Worm (Caenorhabditis elegans) whole organism, young adult: Measurements from ENCODE around the gene nmur-2.

ENCODE experiments used
- F10E7.11 ChIP-seq: sonication (generic microtip); optimal IDR thresholded peaks from 2 replicates; lab custom pipeline; 2017; ENCODE audit warnings: mild to moderate bottlenecking, missing genetic modification characterization, moderate library complexity, missing compliant biosample characterization
- F33H1.4 ChIP-seq: fragments of 200-800 bp; sonication (Bioruptor generic); IDR thresholded peaks from 2 replicates; pipeline ENCODE4 v1.3.6; 2022; ENCODE audit warnings: missing genetic modification reagents, missing genetic modification characterization, missing compliant biosample characterization
- F52B5.7 ChIP-seq: sonication (generic microtip); optimal IDR thresholded peaks from 2 replicates; lab custom pipeline; 2016; ENCODE audit warnings: mild to moderate bottlenecking, missing genetic modification characterization, missing compliant biosample characterization
- F55B11.4 ChIP-seq: sonication (generic microtip); optimal IDR thresholded peaks from 2 replicates; lab custom pipeline; 2016; ENCODE audit warnings: missing compliant biosample characterization, missing genetic modification characterization, borderline replicate concordance; ENCODE audit not compliant: insufficient read depth
- K11D2.4 ChIP-seq: fragments of 200-800 bp; sonication (Bioruptor generic); IDR thresholded peaks from 2 replicates; pipeline ENCODE4 v1.3.6; 2022; ENCODE audit warnings: missing genetic modification reagents, missing genetic modification characterization, missing compliant biosample characterization
- akir-1 ChIP-seq: fragments of 200-800 bp; sonication (Bioruptor generic); optimal IDR thresholded peaks from 2 replicates; lab custom pipeline; 2018; ENCODE audit warnings: mild to moderate bottlenecking, missing genetic modification characterization, moderate library complexity, missing compliant biosample characterization
- aptf-2 ChIP-seq: fragments of 200-800 bp; sonication (Bioruptor generic); conservative IDR thresholded peaks from 2 replicates; pipeline ENCODE4 v1.3.6; 2022; ENCODE audit warnings: missing genetic modification reagents, missing genetic modification characterization, missing compliant biosample characterization
- attf-5 ChIP-seq: fragments of 200-800 bp; sonication (Bioruptor generic); optimal IDR thresholded peaks from 2 replicates; lab custom pipeline; 2018; ENCODE audit warnings: mild to moderate bottlenecking, missing genetic modification characterization, missing compliant biosample characterization
- attf-6 ChIP-seq: fragments of 200-800 bp; sonication (Bioruptor generic); IDR thresholded peaks from 2 replicates; pipeline ENCODE4 v1.3.6; 2022; ENCODE audit warnings: missing genetic modification reagents, missing genetic modification characterization, missing compliant biosample characterization
- ccch-3 ChIP-seq: fragments of 200-800 bp; sonication (Bioruptor generic); optimal IDR thresholded peaks from 2 replicates; lab custom pipeline; 2018; ENCODE audit warnings: mild to moderate bottlenecking, missing genetic modification characterization, missing compliant biosample characterization
- cebp-1 ChIP-seq, 2 experiments: fragments of 200-800 bp in 1 of 2; sonication (Bioruptor generic) in 1 of 2; sonication (generic microtip) in 1 of 2; IDR thresholded peaks in 1 of 2; optimal IDR thresholded peaks in 1 of 2; 2 replicates each; pipeline versions ENCODE4 v1.3.6 to Lab custom; 2017 to 2022; ENCODE audit warnings: missing compliant biosample characterization in 2 of 2, missing genetic modification characterization in 2 of 2, mild to moderate bottlenecking in 1 of 2, missing genetic modification reagents in 1 of 2, moderate library complexity in 1 of 2
- ceh-27 ChIP-seq: fragments of 200-800 bp; sonication (Bioruptor generic); optimal IDR thresholded peaks from 2 replicates; lab custom pipeline; 2018; ENCODE audit warnings: mild to moderate bottlenecking, missing genetic modification characterization, moderate library complexity, missing compliant biosample characterization
- ceh-79 ChIP-seq: sonication (generic microtip); optimal IDR thresholded peaks from 2 replicates; lab custom pipeline; 2017; ENCODE audit warnings: mild to moderate bottlenecking, missing genetic modification characterization, missing compliant biosample characterization
- dox-1 ChIP-seq: fragments of 200-800 bp; sonication (Bioruptor generic); IDR thresholded peaks from 2 replicates; pipeline ENCODE4 v1.3.6; 2022; ENCODE audit warnings: missing genetic modification reagents, missing genetic modification characterization, missing compliant biosample characterization
- dpl-1 ChIP-seq: fragments of 150-350 bp; optimal IDR thresholded peaks from 2 replicates; lab custom pipeline; 2014; ENCODE audit warnings: missing biosample characterization, missing genetic modification reagents, missing genetic modification characterization
- ekl-4 ChIP-seq: fragments of 200-800 bp; sonication (Bioruptor generic); IDR thresholded peaks from 2 replicates; pipeline ENCODE4 v1.3.6; 2022; ENCODE audit warnings: missing genetic modification reagents, missing genetic modification characterization, missing compliant biosample characterization
- fkh-3 ChIP-seq: sonication (generic microtip); optimal IDR thresholded peaks from 2 replicates; lab custom pipeline; 2016; ENCODE audit warnings: mild to moderate bottlenecking, missing genetic modification characterization, missing compliant biosample characterization
- hlh-12 ChIP-seq: sonication (generic microtip); optimal IDR thresholded peaks from 2 replicates; lab custom pipeline; 2016; ENCODE audit warnings: missing genetic modification characterization, missing compliant biosample characterization
- hmg-1.2 ChIP-seq: fragments of 200-800 bp; sonication (Bioruptor generic); IDR thresholded peaks from 2 replicates; pipeline ENCODE4 v1.3.6; 2022; ENCODE audit warnings: missing genetic modification reagents, missing genetic modification characterization, missing compliant biosample characterization
- hmg-20 ChIP-seq: fragments of 200-800 bp; sonication (Bioruptor generic); IDR thresholded peaks from 2 replicates; pipeline ENCODE4 v1.3.6; 2022; ENCODE audit warnings: missing genetic modification reagents, missing genetic modification characterization, missing compliant biosample characterization
- hsf-1 ChIP-seq: fragments of 200-800 bp; sonication (Bioruptor generic); IDR thresholded peaks from 2 replicates; pipeline ENCODE4 v1.3.6; 2022; ENCODE audit warnings: missing genetic modification reagents, missing genetic modification characterization, missing compliant biosample characterization
- lag-1 ChIP-seq: fragments of 200-800 bp; sonication (Bioruptor generic); IDR thresholded peaks from 2 replicates; pipeline ENCODE4 v1.3.6; 2022; ENCODE audit warnings: missing genetic modification reagents, missing genetic modification characterization, missing compliant biosample characterization
- lin-26 ChIP-seq: fragments of 200-800 bp; sonication (Bioruptor generic); IDR thresholded peaks from 2 replicates; pipeline ENCODE4 v1.3.6; 2022; ENCODE audit warnings: missing genetic modification reagents, missing genetic modification characterization, missing compliant biosample characterization
- lin-40 ChIP-seq: sonication (generic microtip); optimal IDR thresholded peaks from 2 replicates; lab custom pipeline; 2016; ENCODE audit warnings: missing genetic modification characterization, mild to moderate bottlenecking, missing compliant biosample characterization, missing genotype, missing genetic modification reagents
- madf-6 ChIP-seq: fragments of 200-800 bp; sonication (Bioruptor generic); IDR thresholded peaks from 2 replicates; pipeline ENCODE4 v1.3.6; 2022; ENCODE audit warnings: missing genetic modification reagents, missing genetic modification characterization, missing compliant biosample characterization
- madf-8 ChIP-seq: fragments of 200-800 bp; sonication (Bioruptor generic); conservative IDR thresholded peaks from 2 replicates; pipeline ENCODE4 v1.3.6; 2022; ENCODE audit warnings: missing genetic modification reagents, missing genetic modification characterization, missing compliant biosample characterization
- mcd-1 ChIP-seq: fragments of 200-800 bp; sonication (Bioruptor generic); IDR thresholded peaks from 2 replicates; pipeline ENCODE4 v1.3.6; 2022; ENCODE audit warnings: missing genetic modification reagents, missing genetic modification characterization, missing compliant biosample characterization
- nhr-80 ChIP-seq: sonication (generic microtip); optimal IDR thresholded peaks from 2 replicates; lab custom pipeline; 2016; ENCODE audit warnings: missing genetic modification characterization, missing compliant biosample characterization
- nhr-90 ChIP-seq: sonication (generic microtip); optimal IDR thresholded peaks from 2 replicates; lab custom pipeline; 2016; ENCODE audit warnings: missing genotype, mild to moderate bottlenecking, missing genetic modification characterization, missing compliant biosample characterization
- pbrm-1 ChIP-seq: fragments of 200-800 bp; sonication (Bioruptor generic); IDR thresholded peaks from 2 replicates; pipeline ENCODE4 v1.3.6; 2022; ENCODE audit warnings: missing genetic modification reagents, missing genetic modification characterization, missing compliant biosample characterization
- pha-4 ChIP-seq: fragments of 150-350 bp; sonication (generic microtip); optimal IDR thresholded peaks from 2 replicates; lab custom pipeline; 2014; ENCODE audit warnings: missing biosample characterization, missing genetic modification reagents, missing genetic modification characterization
- rcor-1 ChIP-seq: fragments of 200-800 bp; sonication (Bioruptor generic); IDR thresholded peaks from 2 replicates; pipeline ENCODE4 v1.3.6; 2022; ENCODE audit warnings: missing genetic modification reagents, missing genetic modification characterization, missing compliant biosample characterization
- sea-2 ChIP-seq: fragments of 200-800 bp; sonication (Bioruptor generic); IDR thresholded peaks from 2 replicates; pipeline ENCODE4 v1.3.6; 2022; ENCODE audit warnings: missing genetic modification characterization, missing compliant biosample characterization
- snpc-1.1 ChIP-seq: sonication (generic microtip); optimal IDR thresholded peaks from 2 replicates; lab custom pipeline; 2017; ENCODE audit warnings: missing genetic modification characterization, mild to moderate bottlenecking, missing compliant biosample characterization, antibody characterized with exemption, moderate library complexity, missing genotype, missing genetic modification reagents; ENCODE audit not compliant: insufficient read depth
- snpc-1.3 ChIP-seq: sonication (generic microtip); optimal IDR thresholded peaks from 2 replicates; lab custom pipeline; 2017; ENCODE audit warnings: missing genetic modification characterization, mild to moderate bottlenecking, missing compliant biosample characterization, antibody characterized with exemption, moderate library complexity, missing genotype, missing genetic modification reagents; ENCODE audit not compliant: insufficient read depth
- tbx-9 ChIP-seq: sonication (generic microtip); optimal IDR thresholded peaks from 2 replicates; lab custom pipeline; 2016; ENCODE audit warnings: borderline replicate concordance, missing genetic modification characterization, inconsistent platforms, missing compliant biosample characterization
- tlf-1 ChIP-seq: fragments of 200-800 bp; sonication (Bioruptor generic); optimal IDR thresholded peaks from 2 replicates; lab custom pipeline; 2018; ENCODE audit warnings: mild to moderate bottlenecking, missing genetic modification characterization, missing compliant biosample characterization
- zfh-2 ChIP-seq: fragments of 200-800 bp; sonication (Bioruptor generic); conservative IDR thresholded peaks from 2 replicates; pipeline ENCODE4 v1.3.6; 2022; ENCODE audit warnings: missing genetic modification reagents, missing genetic modification characterization, missing compliant biosample characterization
- zim-3 ChIP-seq: sonication (generic microtip); optimal IDR thresholded peaks from 2 replicates; lab custom pipeline; 2017; ENCODE audit warnings: mild to moderate bottlenecking, missing genetic modification characterization, moderate library complexity, missing compliant biosample characterization
- ztf-26 ChIP-seq: sonication (generic microtip); optimal IDR thresholded peaks from 2 replicates; lab custom pipeline; 2017; ENCODE audit warnings: missing genetic modification characterization, missing compliant biosample characterization
- ztf-28 ChIP-seq: fragments of 200-800 bp; sonication (Bioruptor generic); IDR thresholded peaks from 2 replicates; pipeline ENCODE4 v1.3.6; 2022; ENCODE audit warnings: missing genetic modification reagents, missing genetic modification characterization, missing compliant biosample characterization
- ztf-6 ChIP-seq: fragments of 200-800 bp; sonication (Bioruptor generic); IDR thresholded peaks from 2 replicates; pipeline ENCODE4 v1.3.6; 2022; ENCODE audit warnings: missing genetic modification reagents, missing genetic modification characterization, missing compliant biosample characterization

nmur-2 gene

DNA sequence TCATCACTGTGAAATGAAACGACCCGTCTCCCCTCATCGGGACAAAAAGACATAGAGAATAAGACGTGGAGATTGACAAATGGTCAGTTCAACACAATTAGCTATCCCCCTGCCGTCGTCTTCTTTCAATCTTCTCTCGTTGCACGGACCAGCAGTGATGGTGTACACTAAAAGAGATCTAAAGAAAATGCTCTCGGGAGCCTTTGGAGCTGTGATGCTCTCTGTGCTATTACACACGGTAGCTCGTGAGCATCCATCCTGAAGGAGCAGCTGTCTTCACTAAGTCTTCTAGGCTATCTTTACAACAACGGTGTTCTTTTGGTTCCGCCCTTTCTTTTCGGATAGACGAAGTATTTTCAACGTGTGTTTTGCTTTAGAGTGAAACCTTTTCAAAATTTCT is 36.5 kb upstream of the nmur-2 start:
- TF ChIP-seq ccch-3 (GFP tag; lab: Kevin White, UChicago) = no peak
- TF ChIP-seq dpl-1 = no peak
- no peak for TF ChIP-seq pha-4 (tag; lab: Kevin White, UChicago)
- no peak for TF ChIP-seq sea-2
- no peak for TF ChIP-seq hlh-12 (tag; lab: Kevin White, UChicago)
- no peak for TF ChIP-seq F10E7.11 (tag; lab: Kevin White, UChicago)
- TF ChIP-seq ztf-28 (GFP tag; lab: Robert Waterston, UW) = no peak
- no peak for TF ChIP-seq nhr-90
- no peak for TF ChIP-seq akir-1
- no peak for TF ChIP-seq tbx-9 (tag; lab: Kevin White, UChicago)
- no peak for TF ChIP-seq lin-26
- TF ChIP-seq ztf-26 (tag; lab: Kevin White, UChicago) = no peak
- no peak for TF ChIP-seq ekl-4 (GFP tag; lab: Robert Waterston, UW)
- TF ChIP-seq hmg-20 = no peak
- TF ChIP-seq F33H1.4 (GFP tag; lab: Robert Waterston, UW) = no peak
- no peak for TF ChIP-seq lag-1 (GFP tag; lab: Robert Waterston, UW)
- TF ChIP-seq mcd-1 = no peak
- TF ChIP-seq dox-1 = no peak
- TF ChIP-seq ztf-6 (GFP tag; lab: Robert Waterston, UW) = no peak

DNA sequence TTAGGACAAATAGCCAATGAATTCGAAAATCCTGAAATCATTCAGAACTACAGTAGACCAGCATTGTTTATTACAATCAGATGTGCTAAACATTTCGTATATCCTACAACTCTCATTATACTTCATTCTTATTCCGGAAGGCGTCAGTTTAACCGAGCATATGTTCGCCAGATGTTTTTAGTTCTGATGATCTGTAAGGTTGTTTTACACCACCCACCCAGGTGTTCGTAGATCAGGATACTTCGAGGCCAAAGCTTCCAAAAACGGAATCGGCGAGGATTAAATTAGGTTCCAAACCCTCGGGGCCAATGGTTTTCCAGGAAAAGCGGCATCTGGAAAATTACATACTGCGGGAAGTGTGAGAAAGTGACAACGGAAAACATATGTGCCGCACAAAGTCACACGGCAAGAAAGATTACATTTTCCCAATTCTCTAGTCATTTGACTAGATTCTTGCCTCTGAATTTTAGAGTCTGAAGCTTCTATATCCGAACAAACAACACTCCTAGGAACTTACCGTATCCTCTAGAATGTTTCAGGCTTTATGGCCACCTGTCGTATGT is 35.8 kb upstream of the nmur-2 start:
- TF ChIP-seq K11D2.4 (GFP tag; lab: Robert Waterston, UW) (no peak), fkh-3 (tag; lab: Kevin White, UChicago) (no peak), aptf-2 (GFP tag; lab: Robert Waterston, UW) (no peak), F55B11.4 (no peak), attf-6 (GFP tag; lab: Robert Waterston, UW) (no peak), pbrm-1 (no peak), ceh-79 (tag; lab: Kevin White, UChicago) (no peak), snpc-1.3 (tag; lab: Kevin White, UChicago) (no peak), ztf-26 (tag; lab: Kevin White, UChicago) (no peak), zim-3 (tag; lab: Kevin White, UChicago) (no peak), rcor-1 (GFP tag; lab: Robert Waterston, UW) (no peak), cebp-1 (GFP tag; IDR thresholded peaks at IDR 0.05; lab: Robert Waterston, UW) (no peak), cebp-1 (tag; optimal IDR thresholded peaks at IDR 0.05; lab: Kevin White, UChicago) (no peak), lin-26 (no peak), sea-2 (no peak), hmg-1.2 (no peak), tlf-1 (no peak), F52B5.7 (tag; lab: Kevin White, UChicago) (no peak), zfh-2 (GFP tag; lab: Robert Waterston, UW) (no peak), dox-1 (no peak)

DNA sequence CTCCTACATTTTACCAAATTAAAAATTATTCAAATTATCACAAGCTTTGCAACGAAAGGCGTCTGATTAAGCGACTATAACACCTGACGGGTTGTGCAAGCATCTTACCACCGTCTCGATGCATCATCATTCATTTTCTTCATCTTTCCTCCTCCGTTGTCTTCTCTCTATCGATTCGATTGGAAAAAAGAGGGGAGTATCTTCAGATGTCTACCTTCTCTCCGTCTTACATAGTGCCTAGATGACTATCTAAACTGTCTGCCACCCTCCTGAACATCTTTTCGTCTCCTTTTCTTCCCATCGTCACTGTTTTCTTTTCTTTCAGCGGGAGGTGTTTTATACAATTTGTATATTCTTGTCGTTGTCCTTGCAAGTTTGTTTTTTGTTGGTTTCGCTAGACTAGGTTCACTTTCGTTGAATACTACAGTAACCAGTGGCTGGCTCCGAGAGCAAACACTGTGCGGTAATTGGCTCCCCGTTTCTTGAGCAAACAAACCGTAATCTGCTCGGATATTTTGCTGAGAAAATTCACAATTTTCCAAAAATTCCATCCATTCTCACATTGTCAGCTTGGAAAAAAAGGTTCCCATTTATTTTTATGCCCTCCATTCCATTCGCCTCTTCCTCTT is 34.6 kb upstream of the nmur-2 start:
- TF ChIP-seq snpc-1.1 (tag; lab: Kevin White, UChicago) = no peak
- no peak for TF ChIP-seq ztf-28 (GFP tag; lab: Robert Waterston, UW)
- no peak for TF ChIP-seq cebp-1 (GFP tag; IDR thresholded peaks at IDR 0.05; lab: Robert Waterston, UW)
- peak; percentile 16 for TF ChIP-seq cebp-1 (tag; optimal IDR thresholded peaks at IDR 0.05; lab: Kevin White, UChicago)
- TF ChIP-seq attf-5 (GFP tag; lab: Kevin White, UChicago) = peak; percentile 37
- TF ChIP-seq hmg-1.2 = peak; percentile 61; the same call in 1 of the 2 replicates
- no peak for TF ChIP-seq hsf-1
- peak; percentile 44 for TF ChIP-seq nhr-80 (tag; lab: Kevin White, UChicago)
- TF ChIP-seq lin-40 (tag; lab: Kevin White, UChicago) = peak; percentile 6
- TF ChIP-seq madf-8 (GFP tag; lab: Robert Waterston, UW) = no peak
- TF ChIP-seq madf-6 (GFP tag; lab: Robert Waterston, UW) = no peak
- peak; percentile 13 for TF ChIP-seq ceh-27
- no peak for TF ChIP-seq dpl-1
- TF ChIP-seq, all 124 proteins: peak for 6
